Worm (Caenorhabditis elegans): ENCODE measurements around the gene W04E12.7.

W04E12.7 gene

ce11 chrV:19737458-19737857 lies at the start of gene W04E12.7:
Gene W04E12.7 (minus strand): TSS chrV:19737558.
- TF ChIP-seq nhr-76 (tag; optimal IDR thresholded peaks at IDR 0.05), result no peak
- TF ChIP-seq nhr-111 (GFP tag; optimal IDR thresholded peaks at IDR 0.05), result no peak
- peak; percentile 1 for TF ChIP-seq aha-1 (tag)
- no peak for TF ChIP-seq T26A8.4 (GFP tag; IDR thresholded peaks at IDR 0.05)

- TF ChIP-seq ztf-7 (tag; optimal IDR thresholded peaks at IDR 0.05) (no peak), lin-29 (GFP tag; IDR thresholded peaks at IDR 0.05) (no peak), tra-1 (GFP tag; IDR thresholded peaks at IDR 0.05) (no peak), duxl-1 (tag; optimal IDR thresholded peaks at IDR 0.05; ENCODE audit: poor library complexity) (no peak), Y5F2A.4 (GFP tag; optimal IDR thresholded peaks at IDR 0.05) (no peak), ceh-62 (tag; optimal IDR thresholded peaks at IDR 0.05) (no peak), daf-19 (GFP tag; conservative IDR thresholded peaks at IDR 0.05) (no peak), egl-27 (tag; optimal IDR thresholded peaks at IDR 0.05) (no peak), ztf-11 (tag; optimal IDR thresholded peaks at IDR 0.05) (no peak), unc-39 (tag; optimal IDR thresholded peaks at IDR 0.05) (no peak)
Measured at ce11 chrV:19783829-19784228, 46.5 kb upstream of the W04E12.7 start, which contains the start of gene srt-45. Gene srt-45 (plus strand): TSS chrV:19784129.

DNA sequence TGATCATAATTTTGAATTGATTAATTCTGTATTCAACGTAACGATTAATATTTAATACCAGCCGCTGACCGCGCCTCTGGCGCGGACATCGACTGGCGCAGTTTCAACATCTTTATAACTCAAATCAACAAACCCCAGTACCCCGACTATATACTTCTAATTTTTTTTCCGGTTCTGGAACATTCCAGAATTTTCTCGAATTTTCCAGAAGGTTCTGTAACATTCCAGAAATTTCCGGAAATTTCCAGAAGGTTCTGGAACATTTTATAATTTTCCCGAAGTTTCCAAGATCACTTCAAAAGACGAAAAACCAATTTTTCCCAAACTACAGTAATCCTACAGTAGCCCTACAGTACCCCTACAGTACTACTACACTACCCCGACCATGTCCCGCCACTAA lies 41.9 kb upstream of the W04E12.7 start:
- TF ChIP-seq duxl-1 (tag; optimal IDR thresholded peaks at IDR 0.05; ENCODE audit: poor library complexity), result no peak
- TF ChIP-seq saeg-2 (GFP tag; IDR thresholded peaks at IDR 0.05), result no peak
- TF ChIP-seq vab-7 (GFP tag; IDR thresholded peaks at IDR 0.05), result no peak
- no peak for TF ChIP-seq nhr-42 (GFP tag; IDR thresholded peaks at IDR 0.05)
- TF ChIP-seq nhr-41 (GFP tag; IDR thresholded peaks at IDR 0.05), result no peak
- no peak for TF ChIP-seq ZK546.5 (tag; optimal IDR thresholded peaks at IDR 0.05)
- TF ChIP-seq F49E8.2 (tag; optimal IDR thresholded peaks at IDR 0.05; ENCODE audit: borderline replicate concordance), result no peak
- no peak for TF ChIP-seq nhr-11 (tag; optimal IDR thresholded peaks at IDR 0.05)
- no peak for TF ChIP-seq arid-1 (GFP tag; conservative IDR thresholded peaks at IDR 0.05)
- TF ChIP-seq egl-27 (tag; optimal IDR thresholded peaks at IDR 0.05), result no peak
- TF ChIP-seq hif-1 (tag; optimal IDR thresholded peaks at IDR 0.05), result no peak
- TF ChIP-seq madf-5 (GFP tag; IDR thresholded peaks at IDR 0.05), result no peak

DNA sequence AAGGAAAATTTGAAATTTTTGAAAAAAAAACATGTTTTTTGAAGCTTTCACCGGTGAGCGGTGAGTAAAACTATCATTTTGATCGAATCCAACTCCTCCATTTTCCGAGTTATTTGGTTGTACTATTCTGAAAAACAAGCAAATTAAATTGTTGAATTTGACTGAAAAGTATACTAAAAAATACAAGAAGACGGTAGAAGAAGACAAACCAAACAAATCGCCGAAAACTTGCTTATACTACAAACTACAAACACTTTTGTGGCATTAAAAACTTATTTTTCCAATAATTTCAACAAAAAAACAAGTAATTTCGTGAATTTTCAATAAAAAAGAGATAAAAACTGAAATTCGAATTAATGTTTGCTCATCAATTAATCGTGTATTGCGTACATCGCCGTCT lies 41.2 kb upstream of the W04E12.7 start, which contains the start of gene fbxa-194:
fbxa-194 (minus strand) TSS at position 101 of the 400 bp plus-strand sequence.
- no peak for TF ChIP-seq set-16 (GFP tag; IDR thresholded peaks at IDR 0.05)
- TF ChIP-seq unc-62 (GFP tag; optimal IDR thresholded peaks at IDR 0.05 in 1 of 2), result no peak
- no peak for TF ChIP-seq unc-62 (tag; optimal IDR thresholded peaks at IDR 0.05)
- no peak for TF ChIP-seq T26A8.4 (GFP tag; IDR thresholded peaks at IDR 0.05)
- TF ChIP-seq hif-1 (tag; optimal IDR thresholded peaks at IDR 0.05), result no peak
- TF ChIP-seq ceh-20 (GFP tag; IDR thresholded peaks at IDR 0.05), result no peak
- TF ChIP-seq spr-3 (GFP tag; optimal IDR thresholded peaks at IDR 0.05), result no peak
- TF ChIP-seq lsy-2 (tag; optimal IDR thresholded peaks at IDR 0.05), result no peak
- no peak for TF ChIP-seq R02D3.7 (tag; optimal IDR thresholded peaks at IDR 0.05)
- no peak for TF ChIP-seq ceh-44 (GFP tag; IDR thresholded peaks at IDR 0.05)
- TF ChIP-seq zag-1 (tag; optimal IDR thresholded peaks at IDR 0.05), result no peak
- no peak for TF ChIP-seq ztf-11 (tag; optimal IDR thresholded peaks at IDR 0.05)
- TF ChIP-seq F44E2.7 (GFP tag; IDR thresholded peaks at IDR 0.05), result no peak
- no peak for TF ChIP-seq nhr-41 (GFP tag; IDR thresholded peaks at IDR 0.05)
- no peak for TF ChIP-seq tra-1 (GFP tag; IDR thresholded peaks at IDR 0.05)
- no peak for TF ChIP-seq lin-15B (tag; optimal IDR thresholded peaks at IDR 0.05)
- TF ChIP-seq ceh-32 (tag; optimal IDR thresholded peaks at IDR 0.05; ENCODE audit: poor library complexity), result no peak
